Worm (Caenorhabditis elegans): ENCODE results near the gene lpin-1.

The lpin-1 gene

ce11 chrV:13660660-13661325, 6.9 kb upstream of the lpin-1 start, which contains the start of gene letm-1:
Gene letm-1, plus strand, starts transcription at chrV:13661257.
- TF ChIP-seq hmg-11 (tag; optimal IDR thresholded peaks at IDR 0.05) (no peak), ceh-16 (tag; optimal IDR thresholded peaks at IDR 0.05) (no peak), snpc-4 (tag; optimal IDR thresholded peaks at IDR 0.05) (peak; percentile 22), ceh-28 (tag; optimal IDR thresholded peaks at IDR 0.05) (peak; percentile 16), unc-62 (GFP tag; optimal IDR thresholded peaks at IDR 0.05) (no peak), pha-4 (tag; optimal IDR thresholded peaks at IDR 0.05) (peak; percentile 49), pqm-1 (tag; optimal IDR thresholded peaks at IDR 0.05) (peak; percentile 65), daf-12 (tag; optimal IDR thresholded peaks at IDR 0.05) (no peak), unc-39 (tag; optimal IDR thresholded peaks at IDR 0.05) (no peak), nhr-11 (tag; optimal IDR thresholded peaks at IDR 0.05) (no peak), nhr-76 (tag; optimal IDR thresholded peaks at IDR 0.05) (no peak), ztf-11 (tag; optimal IDR thresholded peaks at IDR 0.05) (no peak), R02D3.7 (tag; optimal IDR thresholded peaks at IDR 0.05) (no peak), nfya-1 (tag; optimal IDR thresholded peaks at IDR 0.05; ENCODE audit: insufficient read depth) (peak; percentile 12), elt-2 (tag; optimal IDR thresholded peaks at IDR 0.05) (peak; percentile 39)

ce11 chrV:13660115-13660514, 6.2 kb upstream of the lpin-1 start:
- TF ChIP-seq R02D3.7 (tag; optimal IDR thresholded peaks at IDR 0.05), result no peak

ce11 chrV:13659219-13659618, 5.3 kb upstream of the lpin-1 start:
- TF ChIP-seq elt-1 (tag; optimal IDR thresholded peaks at IDR 0.05), result no peak
- no peak for TF ChIP-seq ceh-9 (tag; optimal IDR thresholded peaks at IDR 0.05)
- TF ChIP-seq nhr-11 (tag; optimal IDR thresholded peaks at IDR 0.05), result no peak
- TF ChIP-seq snpc-4 (tag; optimal IDR thresholded peaks at IDR 0.05), result no peak
- no peak for TF ChIP-seq unc-39 (tag; optimal IDR thresholded peaks at IDR 0.05)
- TF ChIP-seq nhr-25 (tag; optimal IDR thresholded peaks at IDR 0.05), result peak; percentile 23
- no peak for TF ChIP-seq ceh-28 (tag; optimal IDR thresholded peaks at IDR 0.05)
- TF ChIP-seq egl-5 (tag; optimal IDR thresholded peaks at IDR 0.05), result no peak
- TF ChIP-seq elt-3 (tag; optimal IDR thresholded peaks at IDR 0.05), result peak in 2 of 3 experiments; percentile 22 to 74
- no peak for TF ChIP-seq ztf-4 (tag; optimal IDR thresholded peaks at IDR 0.05)
- TF ChIP-seq nhr-76 (tag; optimal IDR thresholded peaks at IDR 0.05), result no peak
- no peak for TF ChIP-seq lin-15B (tag; optimal IDR thresholded peaks at IDR 0.05)
- TF ChIP-seq nhr-28 (tag; optimal IDR thresholded peaks at IDR 0.05), result no peak
- peak; percentile 23 for TF ChIP-seq nfya-1 (tag; optimal IDR thresholded peaks at IDR 0.05; ENCODE audit: insufficient read depth)
- no peak for TF ChIP-seq lin-39 (tag; optimal IDR thresholded peaks at IDR 0.05)
- TF ChIP-seq tbx-2 (tag; optimal IDR thresholded peaks at IDR 0.05), result no peak
- TF ChIP-seq aly-2 (tag; optimal IDR thresholded peaks at IDR 0.05), result no peak
- TF ChIP-seq ztf-11 (tag; optimal IDR thresholded peaks at IDR 0.05), result no peak
- no peak for TF ChIP-seq unc-62 (GFP tag; optimal IDR thresholded peaks at IDR 0.05)
- TF ChIP-seq nhr-43 (tag; optimal IDR thresholded peaks at IDR 0.05; ENCODE audit: poor library complexity, severe bottlenecking), result peak; percentile 19
- TF ChIP-seq daf-12 (tag; optimal IDR thresholded peaks at IDR 0.05), result no peak
- no peak for TF ChIP-seq mdl-1 (tag; optimal IDR thresholded peaks at IDR 0.05)
- peak; percentile 41 for TF ChIP-seq jun-1 (tag; optimal IDR thresholded peaks at IDR 0.05)
- peak; percentile 15 for TF ChIP-seq pqm-1 (tag; optimal IDR thresholded peaks at IDR 0.05)
- no peak for TF ChIP-seq nhr-67 (tag; optimal IDR thresholded peaks at IDR 0.05)
- no peak for TF ChIP-seq fkh-10 (GFP tag; optimal IDR thresholded peaks at IDR 0.05)
- no peak for TF ChIP-seq skn-1 (tag; optimal IDR thresholded peaks at IDR 0.05)
- TF ChIP-seq nhr-237 (tag; optimal IDR thresholded peaks at IDR 0.05), result no peak
- no peak for TF ChIP-seq ama-1 (optimal IDR thresholded peaks at IDR 0.05)
- no peak for TF ChIP-seq ceh-82 (tag; optimal IDR thresholded peaks at IDR 0.05)
- TF ChIP-seq ZK546.5 (tag; optimal IDR thresholded peaks at IDR 0.05), result no peak
- TF ChIP-seq fos-1 (tag; optimal IDR thresholded peaks at IDR 0.05), result no peak
- TF ChIP-seq nhr-23 (tag; optimal IDR thresholded peaks at IDR 0.05), result peak; percentile 39
- no peak for TF ChIP-seq elt-2 (tag; optimal IDR thresholded peaks at IDR 0.05)
- no peak for TF ChIP-seq pha-4 (tag; optimal IDR thresholded peaks at IDR 0.05)
- TF ChIP-seq ceh-16 (tag; optimal IDR thresholded peaks at IDR 0.05), result no peak
- no peak for TF ChIP-seq zag-1 (tag; optimal IDR thresholded peaks at IDR 0.05)
- TF ChIP-seq egl-27 (tag; optimal IDR thresholded peaks at IDR 0.05), result no peak
- no peak for TF ChIP-seq hmg-11 (tag; optimal IDR thresholded peaks at IDR 0.05)
- TF ChIP-seq sea-2 (GFP tag; optimal IDR thresholded peaks at IDR 0.05), result no peak

All from whole organism, L3 larva.